Worm (Caenorhabditis elegans): Measurements from ENCODE around the gene gly-6.

ce11 chrIII:4367649-4368048 lies 36.6 kb upstream of the gly-6 start, which contains the start of gene ckb-2:
- no peak for TF ChIP-seq ceh-82 (tag; optimal IDR thresholded peaks at IDR 0.05)
- no peak for TF ChIP-seq blmp-1 (tag; optimal IDR thresholded peaks at IDR 0.05)
- TF ChIP-seq nhr-76 (tag; optimal IDR thresholded peaks at IDR 0.05) = no peak
- no peak for TF ChIP-seq ceh-63 (GFP tag; optimal IDR thresholded peaks at IDR 0.05)
- TF ChIP-seq vab-15 (tag; optimal IDR thresholded peaks at IDR 0.05) = no peak
- TF ChIP-seq unc-98 (GFP tag; IDR thresholded peaks at IDR 0.05) = no peak
- no peak for TF ChIP-seq lin-13 (GFP tag; optimal IDR thresholded peaks at IDR 0.05)
- TF ChIP-seq nhr-237 (tag; optimal IDR thresholded peaks at IDR 0.05) = no peak
- TF ChIP-seq ztf-11 (tag; optimal IDR thresholded peaks at IDR 0.05) = no peak
- TF ChIP-seq ama-1 (optimal IDR thresholded peaks at IDR 0.05) = no peak
- no peak for TF ChIP-seq skn-1 (tag; optimal IDR thresholded peaks at IDR 0.05)
